Fruit fly (Drosophila melanogaster): ENCODE data around the gene IntS10.

- TF ChIP-seq Clk (GFP tag; optimal IDR thresholded peaks at IDR 0.05) (no peak), cnc (optimal IDR thresholded peaks at IDR 0.05) (no peak), CG7101 (tag; optimal IDR thresholded peaks at IDR 0.05) (no peak), Crg-1 (GFP tag; optimal IDR thresholded peaks at IDR 0.05) (no peak), CG1620 (GFP tag; optimal IDR thresholded peaks at IDR 0.05) (no peak), ovo (GFP tag; optimal IDR thresholded peaks at IDR 0.05) (no peak), CG14711 (tag; optimal IDR thresholded peaks at IDR 0.05) (no peak), pad (GFP tag; optimal IDR thresholded peaks at IDR 0.05) (no peak), CG7045 (GFP tag; optimal IDR thresholded peaks at IDR 0.05) (no peak), kay (GFP tag; ENCODE audit: borderline replicate concordance) (no peak), CG5204 (GFP tag; optimal IDR thresholded peaks at IDR 0.05) (no peak), CG12768 (GFP tag; optimal IDR thresholded peaks at IDR 0.05) (no peak), bab1 (GFP tag; optimal IDR thresholded peaks at IDR 0.05) (no peak)
Measured at dm6 chr3L:3801813-3802212, 4.7 kb upstream of the IntS10 start.
